Fruit fly (Drosophila melanogaster): ENCODE results near the gene sty.

Gene sty

DNA sequence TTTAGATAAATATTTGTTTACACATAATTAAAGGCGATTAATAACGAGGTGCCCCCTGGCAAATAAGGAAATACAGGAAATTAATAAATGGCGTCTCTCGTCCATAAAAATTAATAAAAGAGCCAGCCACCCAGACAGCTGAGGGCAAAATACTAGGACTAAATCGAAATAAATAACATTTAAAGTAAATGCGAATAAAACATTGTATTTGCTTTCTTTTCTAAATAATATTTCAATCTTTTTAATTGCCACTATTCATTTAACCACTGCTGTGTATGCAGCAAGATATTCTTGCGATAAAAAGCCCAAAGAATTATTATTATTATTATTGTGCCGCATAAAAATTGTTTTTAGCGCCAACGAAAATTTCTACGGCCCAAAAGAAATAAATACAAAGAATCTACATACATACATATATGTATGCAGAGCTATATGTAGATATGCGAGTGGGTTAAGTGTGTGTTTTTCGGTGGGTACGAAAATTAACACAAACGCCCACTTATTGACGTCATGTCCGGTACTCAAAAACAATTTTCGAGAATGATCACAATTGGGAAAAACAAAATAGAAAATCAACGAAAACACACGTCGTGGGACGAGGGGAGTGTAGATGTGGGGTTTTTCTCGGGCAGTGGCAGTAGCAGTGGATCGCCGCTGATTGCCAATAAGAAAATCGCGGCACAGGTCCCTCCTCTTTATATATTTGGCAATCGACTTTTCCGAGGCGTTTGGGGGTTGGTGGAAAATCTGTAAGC lies 18.3 kb downstream of the sty start (continued):
- TF ChIP-seq CG2678 (tag; optimal IDR thresholded peaks at IDR 0.05) (peak; percentile 38), lab (GFP tag; optimal IDR thresholded peaks at IDR 0.05) (peak; percentile 26), CG18262 (tag; optimal IDR thresholded peaks at IDR 0.05) (no peak), sr (GFP tag; IDR thresholded peaks at IDR 0.05) (peak; percentile 66; the same call in 2 of the 3 replicates), CG18599 (GFP tag; optimal IDR thresholded peaks at IDR 0.05) (peak; percentile 4), CG32767 (GFP tag; IDR thresholded peaks at IDR 0.05) (no peak), Ptx1 (GFP tag; IDR thresholded peaks at IDR 0.05) (0 out of 2 replicates have a peak, but pooled peaks have one; percentile 33), grau (tag; optimal IDR thresholded peaks at IDR 0.05) (no peak), CG3838 (GFP tag; optimal IDR thresholded peaks at IDR 0.05) (no peak), CTCF (GFP tag; optimal IDR thresholded peaks at IDR 0.05) (no peak), tap (tag; optimal IDR thresholded peaks at IDR 0.05) (no peak), CG12659 (GFP tag; optimal IDR thresholded peaks at IDR 0.05) (no peak), sd (tag; optimal IDR thresholded peaks at IDR 0.05) (peak; percentile 36), Doc3 (GFP tag; IDR thresholded peaks at IDR 0.05; ENCODE audit: partially characterized antibody) (no peak), Hr51 (GFP tag; optimal IDR thresholded peaks at IDR 0.05) (no peak), stc (GFP tag; IDR thresholded peaks at IDR 0.05) (0 out of 2 replicates have a peak, but pooled peaks have one; percentile 37), CG17186 (GFP tag; optimal IDR thresholded peaks at IDR 0.05) (no peak), sens (GFP tag) (peak; percentile 58), TFAM (GFP tag; optimal IDR thresholded peaks at IDR 0.05) (no peak), CG31224 (GFP tag; IDR thresholded peaks at IDR 0.05) (peak; percentile 26; the same call in 1 of the 2 replicates)

dm6 chr3L:3405592-3405991 lies 19.1 kb downstream of the sty start:
- no peak for TF ChIP-seq CG1233 (GFP tag; optimal IDR thresholded peaks at IDR 0.05)
- peak; percentile 29 for TF ChIP-seq sens (GFP tag)

DNA sequence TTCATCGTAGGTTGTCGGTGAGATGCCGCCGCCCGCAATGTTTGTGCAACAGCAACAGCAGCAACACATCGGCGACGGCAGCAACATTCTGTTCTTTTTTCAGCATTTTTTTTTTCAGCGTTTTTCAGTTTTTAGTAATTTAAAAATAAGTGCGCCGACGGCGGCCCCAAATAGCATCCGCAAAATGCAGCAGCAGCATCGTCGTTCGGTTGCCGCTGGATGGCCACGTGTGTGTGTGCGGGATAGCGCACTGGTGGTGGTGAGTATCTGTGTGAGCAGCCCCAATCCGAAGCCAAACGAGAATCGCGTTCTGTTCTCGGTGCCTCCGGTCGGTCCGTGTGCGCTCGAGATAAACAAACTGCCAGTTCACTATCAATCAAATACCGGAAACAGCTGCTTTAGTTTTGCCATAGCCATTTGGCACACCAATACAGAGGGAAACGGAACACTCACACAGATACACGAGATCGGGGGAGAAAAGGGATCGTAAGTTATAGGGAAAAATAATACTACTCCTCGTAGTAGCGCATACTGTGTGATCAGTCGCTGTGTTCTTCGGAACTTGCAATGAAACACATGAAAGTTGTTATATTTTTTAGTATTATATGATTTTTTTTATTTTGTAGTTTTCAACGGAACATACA lies 24.1 kb downstream of the sty start:
- TF ChIP-seq Drgx (GFP tag; IDR thresholded peaks at IDR 0.05) (peak; percentile 48), nerfin-2 (GFP tag; IDR thresholded peaks at IDR 0.05; ENCODE audit: partially characterized antibody) (no peak), ci (GFP tag; IDR thresholded peaks at IDR 0.05) (0 out of 3 replicates have a peak, but pooled peaks have one; percentile 37), sens (GFP tag) (peak; percentile 36), Optix (GFP tag; IDR thresholded peaks at IDR 0.05) (no peak), CG8290 (GFP tag; optimal IDR thresholded peaks at IDR 0.05) (no peak), CG8290 (tag; optimal IDR thresholded peaks at IDR 0.05) (peak in 1 of 2 experiments; percentile 39), abd-A (tag; optimal IDR thresholded peaks at IDR 0.05) (peak; percentile 13), Deaf1 (tag; optimal IDR thresholded peaks at IDR 0.05) (peak; percentile 75), CG12219 (GFP tag; optimal IDR thresholded peaks at IDR 0.05) (no peak), CG8924 (tag; optimal IDR thresholded peaks at IDR 0.05) (no peak), Sin3A (optimal IDR thresholded peaks at IDR 0.05) (no peak), lab (GFP tag; optimal IDR thresholded peaks at IDR 0.05) (peak; percentile 35), E2f2 (GFP tag; IDR thresholded peaks at IDR 0.05) (peak; percentile 15; the same call in 1 of the 2 replicates), CG10209 (GFP tag; optimal IDR thresholded peaks at IDR 0.05) (no peak), CG9932 (GFP tag; IDR thresholded peaks at IDR 0.05) (no peak), dmrt11E (tag; optimal IDR thresholded peaks at IDR 0.05) (no peak), CG11456 (GFP tag; IDR thresholded peaks at IDR 0.05) (no peak), Hr39 (optimal IDR thresholded peaks at IDR 0.05) (no peak), vvl (GFP tag; IDR thresholded peaks at IDR 0.05) (0 out of 2 replicates have a peak, but pooled peaks have one; percentile 13), B-H2 (GFP tag; optimal IDR thresholded peaks at IDR 0.05) (peak; percentile 7), Med (GFP tag) (peak; percentile 67), HmgZ (tag; optimal IDR thresholded peaks at IDR 0.05) (peak; percentile 1), CTCF (GFP tag; optimal IDR thresholded peaks at IDR 0.05) (no peak), lmd (GFP tag; IDR thresholded peaks at IDR 0.05) (0 out of 2 replicates have a peak, but pooled peaks have one; percentile 5), sug (tag; optimal IDR thresholded peaks at IDR 0.05) (peak; percentile 38), ken (GFP tag; IDR thresholded peaks at IDR 0.05) (0 out of 3 replicates have a peak, but pooled peaks have one; percentile 3), CG1832 (GFP tag; optimal IDR thresholded peaks at IDR 0.05) (no peak), Nf-YB (GFP tag; optimal IDR thresholded peaks at IDR 0.05) (no peak)
